Worm (Caenorhabditis elegans): ENCODE data around the gene C16C8.8.

Gene C16C8.8

ce11 chrII:3502520-3503323 is 41.2 kb upstream of the C16C8.8 start, which contains the start of the genes col-71 and Y49F6B.2 (continued):
- TF ChIP-seq ces-1 (GFP tag; optimal IDR thresholded peaks at IDR 0.05) (peak; percentile 85), ztf-11 (tag; optimal IDR thresholded peaks at IDR 0.05) (peak in 1 of 2 experiments; percentile 90), unc-86 (tag; optimal IDR thresholded peaks at IDR 0.05) (peak; percentile 75), mef-2 (tag; optimal IDR thresholded peaks at IDR 0.05) (no peak), egl-13 (tag; optimal IDR thresholded peaks at IDR 0.05) (peak; percentile 91), hlh-17 (GFP tag; optimal IDR thresholded peaks at IDR 0.05; ENCODE audit: borderline replicate concordance) (no peak), C16A3.4 (tag; optimal IDR thresholded peaks at IDR 0.05) (peak; percentile 72), vab-15 (tag; optimal IDR thresholded peaks at IDR 0.05) (peak; percentile 47), unc-30 (tag; optimal IDR thresholded peaks at IDR 0.05) (no peak), isw-1 (GFP tag; IDR thresholded peaks at IDR 0.05) (peak; percentile 74), tbx-2 (tag; optimal IDR thresholded peaks at IDR 0.05) (peak; percentile 89), ceh-63 (GFP tag; optimal IDR thresholded peaks at IDR 0.05) (no peak), swsn-7 (tag; optimal IDR thresholded peaks at IDR 0.05) (peak; percentile 81), lsy-2 (tag; optimal IDR thresholded peaks at IDR 0.05) (peak; percentile 84 to 85), ceh-82 (tag; optimal IDR thresholded peaks at IDR 0.05) (peak; percentile 76 to 82 (median 78)), fkh-4 (tag; optimal IDR thresholded peaks at IDR 0.05; ENCODE audit: borderline replicate concordance) (peak; percentile 95), jun-1 (tag; optimal IDR thresholded peaks at IDR 0.05) (peak; percentile 31), fkh-10 (GFP tag; optimal IDR thresholded peaks at IDR 0.05) (peak; percentile 74), sup-37 (GFP tag; optimal IDR thresholded peaks at IDR 0.05) (no peak), dsc-1 (tag; optimal IDR thresholded peaks at IDR 0.05) (peak; percentile 94), nhr-47 (tag; optimal IDR thresholded peaks at IDR 0.05) (peak; percentile 90), xbp-1 (tag; optimal IDR thresholded peaks at IDR 0.05) (peak; percentile 87), nhr-12 (tag; optimal IDR thresholded peaks at IDR 0.05) (no peak), tlp-1 (tag; optimal IDR thresholded peaks at IDR 0.05) (no peak), mab-9 (GFP tag; IDR thresholded peaks at IDR 0.05) (peak; percentile 86), hpl-2 (GFP tag; optimal IDR thresholded peaks at IDR 0.05) (no peak), mep-1 (tag; optimal IDR thresholded peaks at IDR 0.05) (peak; percentile 85), ama-1 (optimal IDR thresholded peaks at IDR 0.05) (no peak), nhr-71 (tag; optimal IDR thresholded peaks at IDR 0.05) (peak; percentile 87), zip-4 (GFP tag; optimal IDR thresholded peaks at IDR 0.05) (no peak), nhr-11 (tag; optimal IDR thresholded peaks at IDR 0.05) (peak; percentile 22), lin-13 (GFP tag; optimal IDR thresholded peaks at IDR 0.05) (peak; percentile 80), nhr-20 (tag; optimal IDR thresholded peaks at IDR 0.05) (peak; percentile 76), unc-98 (GFP tag; IDR thresholded peaks at IDR 0.05) (peak; percentile 80), aha-1 (tag; optimal IDR thresholded peaks at IDR 0.05) (no peak), hlh-4 (tag; optimal IDR thresholded peaks at IDR 0.05) (no peak), egl-27 (tag; optimal IDR thresholded peaks at IDR 0.05) (no peak), elt-3 (tag; optimal IDR thresholded peaks at IDR 0.05) (peak in 2 of 6 experiments; percentile 21 to 40), ceh-8 (GFP tag; optimal IDR thresholded peaks at IDR 0.05) (peak; percentile 96), sox-4 (tag; optimal IDR thresholded peaks at IDR 0.05) (peak; percentile 76), aly-2 (tag; optimal IDR thresholded peaks at IDR 0.05) (peak; percentile 21), snu-23 (GFP tag; optimal IDR thresholded peaks at IDR 0.05) (peak; percentile 86), ets-5 (GFP tag; IDR thresholded peaks at IDR 0.05) (no peak), elt-2 (tag; optimal IDR thresholded peaks at IDR 0.05) (peak; percentile 68), C34B4.2 (tag; optimal IDR thresholded peaks at IDR 0.05) (no peak), ceh-90 (tag; optimal IDR thresholded peaks at IDR 0.05) (peak; percentile 91), C04F5.9 (tag; optimal IDR thresholded peaks at IDR 0.05) (peak; percentile 80), blmp-1 (tag; optimal IDR thresholded peaks at IDR 0.05) (peak; percentile 57), rnt-1 (tag; optimal IDR thresholded peaks at IDR 0.05) (peak; percentile 98), lin-39 (tag; optimal IDR thresholded peaks at IDR 0.05) (peak; percentile 64), efl-1 (optimal IDR thresholded peaks at IDR 0.05) (peak; percentile 78 to 79), efl-1 (GFP tag; optimal IDR thresholded peaks at IDR 0.05 in 1 of 2) (peak; percentile 80 to 97)

Measured in whole organism, L1 larva.